Fruit fly (Drosophila melanogaster) whole organism, pupa: ENCODE measurements around the gene ush.
A peak's percentile ranks its signal among the peaks of the same experiment; 100 is the strongest.

Source experiments
- CG10348 ChIP-seq: fragments of 200-800 bp; sonication (Bioruptor generic); IDR thresholded peaks from 2 replicates; pipeline ENCODE4 v1.3.6; 2022; ENCODE audit warnings: missing biosample characterization, missing genetic modification characterization
- CG12605 ChIP-seq: fragments of 200-800 bp; sonication (Bioruptor generic); IDR thresholded peaks from 2 replicates; pipeline ENCODE4 v1.3.6; 2022; ENCODE audit warnings: missing biosample characterization, missing genetic modification characterization
- CG13204 ChIP-seq: fragments of 200-800 bp; sonication (Bioruptor generic); optimal IDR thresholded peaks from 2 replicates; lab custom pipeline; 2018; ENCODE audit warnings: missing biosample characterization, mild to moderate bottlenecking, missing genetic modification characterization, moderate library complexity
- CG14655 ChIP-seq: fragments of 200-800 bp; sonication (Bioruptor generic); optimal IDR thresholded peaks from 3 replicates; lab custom pipeline; 2017; ENCODE audit warnings: mild to moderate bottlenecking, missing biosample characterization, missing genetic modification reagents, missing genetic modification characterization
- CG15710 ChIP-seq: fragments of 200-800 bp; sonication (Bioruptor generic); optimal IDR thresholded peaks from 2 replicates; lab custom pipeline; 2018; ENCODE audit warnings: missing biosample characterization, mild to moderate bottlenecking, missing genetic modification characterization, moderate library complexity
- CG17806 ChIP-seq: fragments of 200-800 bp; sonication (Bioruptor generic); optimal IDR thresholded peaks from 2 replicates; lab custom pipeline; 2018; ENCODE audit warnings: missing biosample characterization, mild to moderate bottlenecking, missing genetic modification characterization, moderate library complexity
- CG32121 ChIP-seq: fragments of 200-800 bp; sonication (Bioruptor generic); IDR thresholded peaks from 2 replicates; pipeline ENCODE4 v1.3.6; 2022; ENCODE audit warnings: missing biosample characterization, missing genetic modification characterization
- CG34367 ChIP-seq: fragments of 200-800 bp; sonication (Bioruptor generic); optimal IDR thresholded peaks from 2 replicates; lab custom pipeline; 2018; ENCODE audit warnings: missing biosample characterization, mild to moderate bottlenecking, missing genetic modification characterization
- CG4496 ChIP-seq: fragments of 200-800 bp; sonication (Bioruptor generic); IDR thresholded peaks from 3 replicates; pipeline ENCODE4 v1.3.6; 2022; ENCODE audit warnings: missing biosample characterization, missing genetic modification characterization
- CG8159 ChIP-seq: fragments of 200-800 bp; sonication (Bioruptor generic); optimal IDR thresholded peaks from 3 replicates; lab custom pipeline; 2018; ENCODE audit warnings: missing biosample characterization, mild to moderate bottlenecking, missing genetic modification characterization, moderate library complexity
- CG8301 ChIP-seq: fragments of 200-800 bp; sonication (Bioruptor generic); optimal IDR thresholded peaks from 2 replicates; lab custom pipeline; 2018; ENCODE audit warnings: missing biosample characterization, mild to moderate bottlenecking, missing genetic modification characterization
- CG9948 ChIP-seq: fragments of 200-800 bp; sonication (Bioruptor generic); optimal IDR thresholded peaks from 2 replicates; lab custom pipeline; 2018; ENCODE audit warnings: missing biosample characterization, mild to moderate bottlenecking, missing genetic modification characterization, moderate library complexity
- D1 ChIP-seq: fragments of 200-800 bp; sonication (Bioruptor generic); optimal IDR thresholded peaks from 2 replicates; lab custom pipeline; 2018; ENCODE audit warnings: missing biosample characterization, mild to moderate bottlenecking, missing genetic modification characterization, moderate library complexity
- EcR ChIP-seq: fragments of 200-800 bp; sonication (Bioruptor generic); optimal IDR thresholded peaks from 3 replicates; lab custom pipeline; 2019; ENCODE audit warnings: missing biosample characterization, missing genetic modification characterization, mild to moderate bottlenecking, moderate library complexity, missing genetic modification reagents
- Ets98B ChIP-seq: fragments of 200-800 bp; sonication (Bioruptor generic); IDR thresholded peaks from 2 replicates; pipeline ENCODE4 v1.3.6; 2022; ENCODE audit warnings: missing biosample characterization, missing genetic modification characterization
- Pif1A ChIP-seq: fragments of 200-800 bp; sonication (Bioruptor generic); optimal IDR thresholded peaks from 3 replicates; lab custom pipeline; 2016; ENCODE audit warnings: missing biosample characterization, missing genetic modification characterization
- Pif1B ChIP-seq: fragments of 200-800 bp; sonication (Bioruptor generic); optimal IDR thresholded peaks from 3 replicates; lab custom pipeline; 2016; ENCODE audit warnings: missing biosample characterization, missing genetic modification characterization
- Snoo ChIP-seq: fragments of 200-800 bp; sonication (Bioruptor generic); optimal IDR thresholded peaks from 3 replicates; lab custom pipeline; 2017; ENCODE audit warnings: missing biosample characterization, mild to moderate bottlenecking, missing genetic modification characterization, inconsistent platforms
- fd96Ca ChIP-seq: fragments of 200-800 bp; sonication (Bioruptor generic); IDR thresholded peaks from 3 replicates; pipeline ENCODE4 v1.3.6; 2022; ENCODE audit warnings: missing biosample characterization, missing genetic modification characterization
- gl ChIP-seq: fragments of 200-800 bp; sonication (Bioruptor generic); optimal IDR thresholded peaks from 2 replicates; lab custom pipeline; 2018; ENCODE audit warnings: missing biosample characterization, mild to moderate bottlenecking, missing genetic modification characterization
- rn ChIP-seq: fragments of 200-800 bp; sonication (Bioruptor generic); IDR thresholded peaks from 2 replicates; pipeline ENCODE4 v1.3.6; 2022; ENCODE audit warnings: missing biosample characterization, missing genetic modification characterization

The ush gene

dm6 chr2L:467683-468082, 8.3 kb upstream of the ush start:
- TF ChIP-seq CG13204 (GFP tag; lab: Kevin White, UChicago) (no peak), CG8159 (tag; lab: Kevin White, UChicago) (no peak), EcR (GFP tag; lab: Kevin White, UChicago) (no peak), Pif1B (GFP tag; lab: Kevin White, UChicago) (no peak), rn (GFP tag; lab: Robert Waterston, UW) (no peak), CG32121 (no peak), CG4496 (GFP tag; lab: Robert Waterston, UW) (no peak), Pif1A (no peak), CG8301 (no peak), D1 (tag; lab: Kevin White, UChicago) (no peak), Snoo (no peak), CG9948 (tag; lab: Kevin White, UChicago) (no peak)

dm6 chr2L:468745-469358, 7.2 kb upstream of the ush start:
- peak; percentile 59 for TF ChIP-seq Pif1B (GFP tag; lab: Kevin White, UChicago)
- TF ChIP-seq CG14655 (GFP tag; lab: Kevin White, UChicago), result peak; percentile 87
- TF ChIP-seq gl (tag; lab: Kevin White, UChicago), result no peak
- peak; percentile 63 for TF ChIP-seq CG9948 (tag; lab: Kevin White, UChicago)
- TF ChIP-seq EcR (GFP tag; lab: Kevin White, UChicago), result no peak
- peak; percentile 49; the same call in 1 of the 2 replicates for TF ChIP-seq rn (GFP tag; lab: Robert Waterston, UW)
- peak; percentile 56 for TF ChIP-seq CG8159 (tag; lab: Kevin White, UChicago)
- TF ChIP-seq Ets98B (GFP tag; lab: Robert Waterston, UW), result peak; percentile 79
- TF ChIP-seq CG13204 (GFP tag; lab: Kevin White, UChicago), result peak; percentile 36
- TF ChIP-seq CG8301, result peak; percentile 82
- peak; percentile 86 for TF ChIP-seq fd96Ca (GFP tag; lab: Robert Waterston, UW)
- peak; percentile 85 for TF ChIP-seq CG4496 (GFP tag; lab: Robert Waterston, UW)
- peak; percentile 61 for TF ChIP-seq CG17806 (tag; lab: Kevin White, UChicago)
- peak; percentile 38 for TF ChIP-seq CG34367 (tag; lab: Kevin White, UChicago)
- TF ChIP-seq Pif1A, result peak; percentile 58
- TF ChIP-seq CG12605 (GFP tag; lab: Robert Waterston, UW), result peak; percentile 81
- TF ChIP-seq D1 (tag; lab: Kevin White, UChicago), result no peak
- TF ChIP-seq CG10348 (GFP tag; lab: Robert Waterston, UW), result peak; percentile 21; the same call in 1 of the 2 replicates
- TF ChIP-seq CG15710 (tag; lab: Kevin White, UChicago), result peak; percentile 23
- TF ChIP-seq Snoo, result no peak
- peak; percentile 75 for TF ChIP-seq CG32121
- TF ChIP-seq, all 21 proteins: peak for 17

dm6 chr2L:469912-470311, 6.1 kb upstream of the ush start:
- TF ChIP-seq Ets98B (GFP tag; lab: Robert Waterston, UW) (no peak), CG4496 (GFP tag; lab: Robert Waterston, UW) (no peak), CG10348 (GFP tag; lab: Robert Waterston, UW) (no peak), Pif1A (no peak)

dm6 chr2L:470336-470934, 5.6 kb upstream of the ush start:
- TF ChIP-seq Ets98B (GFP tag; lab: Robert Waterston, UW) (peak; percentile 67), CG32121 (peak; percentile 57), CG12605 (GFP tag; lab: Robert Waterston, UW) (peak; percentile 44; the same call in 1 of the 2 replicates), Pif1B (GFP tag; lab: Kevin White, UChicago) (no peak), CG8159 (tag; lab: Kevin White, UChicago) (peak; percentile 47), CG17806 (tag; lab: Kevin White, UChicago) (peak; percentile 10), CG9948 (tag; lab: Kevin White, UChicago) (peak; percentile 34), CG13204 (GFP tag; lab: Kevin White, UChicago) (no peak), CG10348 (GFP tag; lab: Robert Waterston, UW) (no peak), CG34367 (tag; lab: Kevin White, UChicago) (no peak), Snoo (no peak), fd96Ca (GFP tag; lab: Robert Waterston, UW) (peak; percentile 60; the same call in 2 of the 3 replicates), CG14655 (GFP tag; lab: Kevin White, UChicago) (peak; percentile 61), EcR (GFP tag; lab: Kevin White, UChicago) (no peak), rn (GFP tag; lab: Robert Waterston, UW) (0 out of 2 replicates have a peak, but pooled peaks have one; percentile 11), CG15710 (tag; lab: Kevin White, UChicago) (no peak), Pif1A (peak; percentile 44), D1 (tag; lab: Kevin White, UChicago) (peak; percentile 9), gl (tag; lab: Kevin White, UChicago) (peak; percentile 80), CG8301 (peak; percentile 51), CG4496 (GFP tag; lab: Robert Waterston, UW) (peak; percentile 84)

dm6 chr2L:471021-471479, 5.0 kb upstream of the ush start:
- TF ChIP-seq CG8301 (peak; percentile 41), rn (GFP tag; lab: Robert Waterston, UW) (no peak), Ets98B (GFP tag; lab: Robert Waterston, UW) (peak; percentile 72; the same call in 1 of the 2 replicates), CG12605 (GFP tag; lab: Robert Waterston, UW) (peak; percentile 80), Pif1A (no peak), gl (tag; lab: Kevin White, UChicago) (peak; percentile 37), Pif1B (GFP tag; lab: Kevin White, UChicago) (peak; percentile 61), CG4496 (GFP tag; lab: Robert Waterston, UW) (peak; percentile 76), CG15710 (tag; lab: Kevin White, UChicago) (peak; percentile 75), D1 (tag; lab: Kevin White, UChicago) (no peak), fd96Ca (GFP tag; lab: Robert Waterston, UW) (peak; percentile 27; the same call in 1 of the 3 replicates), EcR (GFP tag; lab: Kevin White, UChicago) (no peak), CG34367 (tag; lab: Kevin White, UChicago) (peak; percentile 6), CG17806 (tag; lab: Kevin White, UChicago) (peak; percentile 55), CG14655 (GFP tag; lab: Kevin White, UChicago) (peak; percentile 68), CG13204 (GFP tag; lab: Kevin White, UChicago) (peak; percentile 56), CG10348 (GFP tag; lab: Robert Waterston, UW) (no peak), CG8159 (tag; lab: Kevin White, UChicago) (peak; percentile 67), CG32121 (no peak), CG9948 (tag; lab: Kevin White, UChicago) (peak; percentile 43), Snoo (peak; percentile 51)
- TF ChIP-seq, all 21 proteins: peak for 15
